Worm (Caenorhabditis elegans): ENCODE data around the gene sumv-2.

Gene sumv-2

ce11 chrV:4580594-4580993, 36.8 kb upstream of the sumv-2 start:
- TF ChIP-seq syd-9 (tag; optimal IDR thresholded peaks at IDR 0.05) (no peak), pqm-1 (tag; optimal IDR thresholded peaks at IDR 0.05) (no peak), pat-9 (tag; optimal IDR thresholded peaks at IDR 0.05) (no peak), unc-55 (GFP tag; optimal IDR thresholded peaks at IDR 0.05) (no peak), K02D7.2 (tag; optimal IDR thresholded peaks at IDR 0.05) (no peak), lin-11 (tag; optimal IDR thresholded peaks at IDR 0.05) (no peak), zip-5 (tag; optimal IDR thresholded peaks at IDR 0.05) (no peak), sox-2 (GFP tag; IDR thresholded peaks at IDR 0.05) (no peak), ama-1 (optimal IDR thresholded peaks at IDR 0.05) (no peak), C38D4.7 (GFP tag; optimal IDR thresholded peaks at IDR 0.05) (no peak), dmd-4 (tag; optimal IDR thresholded peaks at IDR 0.05; ENCODE audit: borderline replicate concordance) (no peak), F13H6.1 (tag; optimal IDR thresholded peaks at IDR 0.05) (no peak), pag-3 (tag; optimal IDR thresholded peaks at IDR 0.05; ENCODE audit: borderline replicate concordance) (no peak), ceh-48 (tag; optimal IDR thresholded peaks at IDR 0.05) (no peak), npax-4 (tag; optimal IDR thresholded peaks at IDR 0.05) (no peak), lim-6 (tag; optimal IDR thresholded peaks at IDR 0.05) (no peak), ref-2 (tag; optimal IDR thresholded peaks at IDR 0.05) (no peak)

- no peak for TF ChIP-seq C38D4.7 (GFP tag; optimal IDR thresholded peaks at IDR 0.05)
These were observed 32.4 kb upstream of the sumv-2 start, which contains the start of gene Y61A9LA.1 for ce11 chrV:4585009-4585408. Y61A9LA.1 (plus strand) TSS chrV:4585309.

- no peak for TF ChIP-seq ceh-2 (tag; optimal IDR thresholded peaks at IDR 0.05)
- TF ChIP-seq elt-2 (tag; optimal IDR thresholded peaks at IDR 0.05) = peak; percentile 58
- TF ChIP-seq Y22D7AL.16 (tag; optimal IDR thresholded peaks at IDR 0.05) = no peak
These were observed 26.6 kb upstream of the sumv-2 start for ce11 chrV:4590791-4591190.

- TF ChIP-seq ref-2 (tag; optimal IDR thresholded peaks at IDR 0.05) (no peak), elt-2 (tag; optimal IDR thresholded peaks at IDR 0.05) (peak; percentile 90)
These were observed 18.9 kb upstream of the sumv-2 start for ce11 chrV:4598489-4598888.

- no peak for TF ChIP-seq odd-2 (tag; optimal IDR thresholded peaks at IDR 0.05)
- TF ChIP-seq unc-3 (GFP tag; conservative IDR thresholded peaks at IDR 0.05) = no peak
- TF ChIP-seq unc-3 (tag; optimal IDR thresholded peaks at IDR 0.05) = no peak
- TF ChIP-seq C38D4.7 (GFP tag; optimal IDR thresholded peaks at IDR 0.05) = no peak
- no peak for TF ChIP-seq ceh-45 (GFP tag; IDR thresholded peaks at IDR 0.05)
- TF ChIP-seq lin-11 (tag; optimal IDR thresholded peaks at IDR 0.05) = no peak
- no peak for TF ChIP-seq unc-42 (tag; optimal IDR thresholded peaks at IDR 0.05)
- TF ChIP-seq ceh-24 (tag; optimal IDR thresholded peaks at IDR 0.05) = no peak
- TF ChIP-seq elt-4 (tag; optimal IDR thresholded peaks at IDR 0.05) = no peak
- TF ChIP-seq syd-9 (tag; optimal IDR thresholded peaks at IDR 0.05) = no peak
- TF ChIP-seq fkh-6 (tag; optimal IDR thresholded peaks at IDR 0.05) = no peak
- TF ChIP-seq pax-1 (tag; optimal IDR thresholded peaks at IDR 0.05) = no peak
These were observed 18.1 kb upstream of the sumv-2 start for ce11 chrV:4599225-4599624.

- TF ChIP-seq fkh-6 (tag; optimal IDR thresholded peaks at IDR 0.05) (no peak), ceh-14 (tag; optimal IDR thresholded peaks at IDR 0.05) (no peak), sox-2 (GFP tag; IDR thresholded peaks at IDR 0.05) (no peak), odd-2 (tag; optimal IDR thresholded peaks at IDR 0.05) (no peak), tbx-2 (tag; optimal IDR thresholded peaks at IDR 0.05) (no peak), ceh-24 (tag; optimal IDR thresholded peaks at IDR 0.05) (no peak), T23F11.4 (GFP tag; optimal IDR thresholded peaks at IDR 0.05) (no peak), dmd-4 (tag; optimal IDR thresholded peaks at IDR 0.05; ENCODE audit: borderline replicate concordance) (no peak), Y22D7AL.16 (tag; optimal IDR thresholded peaks at IDR 0.05) (no peak), pqm-1 (tag; optimal IDR thresholded peaks at IDR 0.05) (no peak), madf-2 (tag; optimal IDR thresholded peaks at IDR 0.05) (no peak), che-1 (tag; optimal IDR thresholded peaks at IDR 0.05) (no peak), K09A11.1 (tag; optimal IDR thresholded peaks at IDR 0.05; ENCODE audit: insufficient read depth) (no peak), hlh-30 (tag; optimal IDR thresholded peaks at IDR 0.05; ENCODE audit: insufficient read depth) (no peak), ets-4 (tag; optimal IDR thresholded peaks at IDR 0.05) (no peak), F13H6.1 (tag; optimal IDR thresholded peaks at IDR 0.05) (no peak), sox-4 (tag; optimal IDR thresholded peaks at IDR 0.05) (no peak), ceh-6 (GFP tag; optimal IDR thresholded peaks at IDR 0.05) (no peak)
These were observed 10.5 kb upstream of the sumv-2 start, which contains the start of gene txt-6 for ce11 chrV:4606828-4607227. txt-6 (minus strand) TSS chrV:4606928.
